Worm (Caenorhabditis elegans) whole organism, L4 larva: ENCODE measurements around the gene mlt-11.

Experiments used
- F49E8.2 ChIP-seq: sonication (generic microtip); optimal IDR thresholded peaks from 2 replicates; lab custom pipeline; 2016; ENCODE audit warnings: missing compliant biosample characterization, mild to moderate bottlenecking, missing genetic modification characterization, borderline replicate concordance
- R02D3.7 ChIP-seq: fragments of 150-350 bp; sonication (generic microtip); optimal IDR thresholded peaks from 3 replicates; lab custom pipeline; 2014; ENCODE audit warnings: missing biosample characterization, missing genetic modification characterization
- T20F7.1 ChIP-seq: fragments of 200-800 bp; sonication (Bioruptor generic); optimal IDR thresholded peaks from 2 replicates; lab custom pipeline; 2018; ENCODE audit warnings: mild to moderate bottlenecking, missing genetic modification characterization, missing compliant biosample characterization
- T26A8.4 ChIP-seq: fragments of 200-800 bp; sonication (Bioruptor generic); IDR thresholded peaks from 2 replicates; pipeline ENCODE4 v1.3.6; 2022; ENCODE audit warnings: missing genetic modification characterization, missing compliant biosample characterization
- Y105C5A.15 ChIP-seq: fragments of 200-800 bp; sonication (Bioruptor generic); IDR thresholded peaks from 2 replicates; pipeline ENCODE4 v1.3.6; 2022; ENCODE audit warnings: missing genetic modification characterization, missing compliant biosample characterization
- Y48G9A.11 ChIP-seq: fragments of 200-800 bp; sonication (Bioruptor generic); IDR thresholded peaks from 2 replicates; pipeline ENCODE4 v1.3.6; 2022; ENCODE audit warnings: missing genetic modification reagents, missing genetic modification characterization, missing compliant biosample characterization
- Y75B8A.6 ChIP-seq: fragments of 200-800 bp; sonication (Bioruptor generic); IDR thresholded peaks from 2 replicates; pipeline ENCODE4 v1.3.6; 2022; ENCODE audit warnings: missing genetic modification reagents, missing genetic modification characterization, missing compliant biosample characterization
- ZK546.5 ChIP-seq, 2 experiments: sonication (generic microtip); optimal IDR thresholded peaks; 2 replicates each; lab custom pipeline; 2017; ENCODE audit warnings: missing biosample characterization in 2 of 2, missing genetic modification characterization in 2 of 2
- aha-1 ChIP-seq: fragments of 150-350 bp; peaks from one replicate; lab custom pipeline; 2014; ENCODE audit warnings: missing biosample characterization, missing genetic modification characterization
- aly-2 ChIP-seq: sonication (generic microtip); optimal IDR thresholded peaks from 2 replicates; lab custom pipeline; 2018; ENCODE audit warnings: missing biosample characterization, missing genetic modification characterization
- ama-1 ChIP-seq: fragments of 150-350 bp; optimal IDR thresholded peaks from 2 replicates; lab custom pipeline; 2014; ENCODE audit warnings: inconsistent platforms, mixed read lengths
- ceh-28 ChIP-seq: fragments of 150-350 bp; optimal IDR thresholded peaks from 2 replicates; lab custom pipeline; 2014; ENCODE audit warnings: missing biosample characterization, missing genetic modification reagents, missing genetic modification characterization
- ces-1 ChIP-seq: fragments of 150-350 bp; sonication (generic microtip); optimal IDR thresholded peaks from 4 replicates; lab custom pipeline; 2014; ENCODE audit warnings: missing biosample characterization, missing genetic modification reagents, missing genetic modification characterization
- daf-12 ChIP-seq: fragments of 150-350 bp; optimal IDR thresholded peaks from 2 replicates; lab custom pipeline; 2014; ENCODE audit warnings: missing biosample characterization, missing genetic modification reagents, missing genetic modification characterization
- daf-16 ChIP-seq, 3 experiments: sonication (generic microtip); optimal IDR thresholded peaks; 2 replicates each; lab custom pipeline; 2016 to 2017; ENCODE audit warnings: missing genetic modification characterization in 3 of 3, missing genetic modification reagents in 3 of 3, mild to moderate bottlenecking in 2 of 3, missing compliant biosample characterization in 2 of 3, missing biosample characterization in 1 of 3, moderate library complexity in 1 of 3
- daf-19 ChIP-seq: fragments of 200-800 bp; sonication (Bioruptor generic); conservative IDR thresholded peaks from 2 replicates; pipeline ENCODE4 v1.3.6; 2022; ENCODE audit warnings: missing genetic modification characterization, missing compliant biosample characterization
- dmd-6 ChIP-seq: fragments of 200-800 bp; sonication (Bioruptor generic); IDR thresholded peaks from 2 replicates; pipeline ENCODE4 v1.3.6; 2022; ENCODE audit warnings: missing genetic modification reagents, missing genetic modification characterization, missing compliant biosample characterization
- dpl-1 ChIP-seq: fragments of 150-350 bp; optimal IDR thresholded peaks from 2 replicates; lab custom pipeline; 2014; ENCODE audit warnings: missing biosample characterization, missing genetic modification reagents, missing genetic modification characterization
- duxl-1 ChIP-seq: sonication (generic microtip); optimal IDR thresholded peaks from 2 replicates; lab custom pipeline; 2016; ENCODE audit warnings: mild to moderate bottlenecking, missing genetic modification characterization, moderate library complexity, missing compliant biosample characterization; ENCODE audit not compliant: poor library complexity
- dve-1 ChIP-seq: sonication (generic microtip); optimal IDR thresholded peaks from 2 replicates; lab custom pipeline; 2017; ENCODE audit warnings: antibody characterized with exemption, mild to moderate bottlenecking, missing genetic modification characterization, missing compliant biosample characterization; ENCODE audit not compliant: insufficient read depth
- hif-1 ChIP-seq, 2 experiments: sonication (generic microtip); optimal IDR thresholded peaks; 2 replicates each; lab custom pipeline; 2016 to 2017; ENCODE audit warnings: missing compliant biosample characterization in 2 of 2, missing genetic modification characterization in 2 of 2, missing genetic modification reagents in 2 of 2, missing genotype in 2 of 2, mild to moderate bottlenecking in 1 of 2
- hlh-30 ChIP-seq: sonication (generic microtip); optimal IDR thresholded peaks from 2 replicates; lab custom pipeline; 2017; ENCODE audit warnings: antibody characterized with exemption, mild to moderate bottlenecking, missing genetic modification characterization, missing compliant biosample characterization; ENCODE audit not compliant: insufficient read depth
- jun-1 ChIP-seq: fragments of 150-350 bp; optimal IDR thresholded peaks from 2 replicates; lab custom pipeline; 2014; ENCODE audit warnings: missing biosample characterization, missing genetic modification reagents, missing genetic modification characterization
- lim-7 ChIP-seq: fragments of 200-800 bp; sonication (Bioruptor generic); IDR thresholded peaks from 2 replicates; pipeline ENCODE4 v1.3.6; 2022; ENCODE audit warnings: missing genetic modification characterization, missing compliant biosample characterization
- lin-1 ChIP-seq: fragments of 200-800 bp; sonication (Bioruptor generic); IDR thresholded peaks from 2 replicates; pipeline ENCODE4 v1.3.6; 2022; ENCODE audit warnings: missing genetic modification reagents, missing genetic modification characterization, missing compliant biosample characterization
- lin-15B ChIP-seq: fragments of 150-350 bp; sonication (generic microtip); optimal IDR thresholded peaks from 3 replicates; lab custom pipeline; 2014; ENCODE audit warnings: missing biosample characterization, missing genetic modification characterization
- lin-38 ChIP-seq: fragments of 200-800 bp; sonication (Bioruptor generic); IDR thresholded peaks from 2 replicates; pipeline ENCODE4 v1.3.6; 2022; ENCODE audit warnings: missing genetic modification reagents, missing genetic modification characterization, missing compliant biosample characterization
- lin-39 ChIP-seq: fragments of 150-350 bp; optimal IDR thresholded peaks from 2 replicates; lab custom pipeline; 2014; ENCODE audit warnings: missing biosample characterization, missing genetic modification reagents, missing genetic modification characterization
- lir-3 ChIP-seq: sonication (generic microtip); optimal IDR thresholded peaks from 2 replicates; lab custom pipeline; 2016; ENCODE audit warnings: mild to moderate bottlenecking, missing genetic modification characterization, missing compliant biosample characterization
- mdt-29 ChIP-seq: fragments of 200-800 bp; sonication (Bioruptor generic); IDR thresholded peaks from 2 replicates; pipeline ENCODE4 v1.3.6; 2022; ENCODE audit warnings: missing genetic modification reagents, missing genetic modification characterization, missing compliant biosample characterization
- mep-1 ChIP-seq: fragments of 150-350 bp; sonication (generic microtip); optimal IDR thresholded peaks from 3 replicates; lab custom pipeline; 2014; ENCODE audit warnings: missing biosample characterization, missing genetic modification characterization
- nhr-11 ChIP-seq: fragments of 150-350 bp; optimal IDR thresholded peaks from 2 replicates; lab custom pipeline; 2014; ENCODE audit warnings: missing biosample characterization, missing genetic modification characterization
- nhr-28 ChIP-seq: fragments of 150-350 bp; optimal IDR thresholded peaks from 2 replicates; lab custom pipeline; 2014; ENCODE audit warnings: missing biosample characterization, missing genetic modification characterization
- nhr-6 ChIP-seq: fragments of 150-350 bp; optimal IDR thresholded peaks from 2 replicates; lab custom pipeline; 2014; ENCODE audit warnings: missing biosample characterization, missing genetic modification characterization
- nhr-77 ChIP-seq: fragments of 150-350 bp; optimal IDR thresholded peaks from 2 replicates; lab custom pipeline; 2014; ENCODE audit warnings: missing biosample characterization, missing genetic modification characterization
- pha-4 ChIP-seq, 2 experiments: fragments of 150-350 bp in 1 of 2; fragments of 200-800 bp in 1 of 2; sonication (Bioruptor generic) in 1 of 2; IDR thresholded peaks in 1 of 2; optimal IDR thresholded peaks in 1 of 2; 2 replicates each; pipeline versions ENCODE4 v1.3.6 to Lab custom; 2014 to 2022; ENCODE audit warnings: missing genetic modification characterization in 2 of 2, missing genetic modification reagents in 2 of 2, missing biosample characterization in 1 of 2, missing compliant biosample characterization in 1 of 2
- pqm-1 ChIP-seq: sonication (generic microtip); optimal IDR thresholded peaks from 2 replicates; lab custom pipeline; 2017; ENCODE audit warnings: missing biosample characterization, missing genetic modification characterization
- rbr-2 ChIP-seq: sonication (generic microtip); optimal IDR thresholded peaks from 2 replicates; lab custom pipeline; 2016; ENCODE audit warnings: missing genotype, missing genetic modification characterization, missing compliant biosample characterization
- set-16 ChIP-seq: fragments of 200-800 bp; sonication (Bioruptor generic); IDR thresholded peaks from 2 replicates; pipeline ENCODE4 v1.3.6; 2022; ENCODE audit warnings: missing genetic modification reagents, missing genetic modification characterization, missing compliant biosample characterization
- snpc-4 ChIP-seq: fragments of 150-350 bp; optimal IDR thresholded peaks from 2 replicates; lab custom pipeline; 2014; ENCODE audit warnings: missing biosample characterization, missing genetic modification characterization
- spr-3 ChIP-seq: fragments of 200-800 bp; sonication (Bioruptor generic); optimal IDR thresholded peaks from 2 replicates; lab custom pipeline; 2018; ENCODE audit warnings: mild to moderate bottlenecking, missing genetic modification characterization, missing compliant biosample characterization
- unc-130 ChIP-seq: sonication (generic microtip); optimal IDR thresholded peaks from 2 replicates; lab custom pipeline; 2016; ENCODE audit warnings: missing genetic modification reagents, missing genetic modification characterization, missing compliant biosample characterization
- unc-39 ChIP-seq: sonication (generic microtip); optimal IDR thresholded peaks from 2 replicates; lab custom pipeline; 2017; ENCODE audit warnings: missing biosample characterization, missing genetic modification characterization
- vab-7 ChIP-seq: fragments of 200-800 bp; sonication (Bioruptor generic); IDR thresholded peaks from 2 replicates; pipeline ENCODE4 v1.3.6; 2022; ENCODE audit warnings: missing genetic modification reagents, missing genetic modification characterization, missing compliant biosample characterization
- zip-2 ChIP-seq: fragments of 150-350 bp; optimal IDR thresholded peaks from 2 replicates; lab custom pipeline; 2014; ENCODE audit warnings: missing biosample characterization, missing genetic modification characterization

Gene mlt-11

DNA sequence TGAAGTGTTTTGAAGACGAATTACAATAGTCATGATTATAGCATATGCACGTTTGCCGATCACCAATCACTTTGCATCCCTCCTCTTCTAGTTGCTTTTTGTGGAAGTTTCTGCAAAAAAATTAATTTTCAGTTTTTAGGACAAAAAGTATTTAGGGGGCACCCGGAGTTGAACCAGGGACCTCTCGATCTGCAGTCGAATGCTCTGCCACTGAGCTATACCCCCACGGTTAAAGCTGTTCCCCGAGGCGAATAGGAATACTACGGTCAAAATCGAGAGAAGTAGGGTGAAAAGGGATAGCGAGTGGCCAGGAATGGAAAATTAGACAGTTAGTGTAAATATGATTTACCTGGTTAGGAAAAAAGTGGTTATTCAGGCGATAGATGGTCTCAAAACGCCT is 27.0 kb downstream of the mlt-11 start (continued):
- peak; percentile 81 for TF ChIP-seq lin-1
- peak; percentile 2 for TF ChIP-seq nhr-77 (tag; lab: Kevin White, UChicago)
- no peak for TF ChIP-seq lin-15B (tag; lab: Kevin White, UChicago)
- TF ChIP-seq unc-130 (GFP tag; lab: Kevin White, UChicago): no peak

DNA sequence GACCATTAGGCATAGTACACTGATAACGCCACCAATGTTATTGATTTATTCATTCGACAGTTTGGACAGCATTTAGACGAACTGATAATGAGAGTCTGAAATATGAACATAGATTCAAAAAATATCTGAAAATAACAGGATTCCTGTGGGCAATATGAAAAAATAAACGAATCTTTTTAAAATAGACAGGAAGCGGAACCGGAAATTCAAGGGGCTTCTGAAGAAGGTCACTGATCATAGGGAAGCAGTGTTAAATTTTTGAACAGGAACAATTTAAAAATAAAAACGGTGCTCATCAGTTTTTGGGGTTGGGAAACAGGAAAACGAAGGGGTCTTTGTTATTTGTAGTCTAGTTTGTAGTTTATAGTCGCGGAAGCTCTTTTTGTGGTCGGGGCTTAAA is 31.3 kb downstream of the mlt-11 start, which contains the start of gene F53F8.7:
Gene F53F8.7, minus strand, starts transcription at position 101 of the 400 bp plus-strand sequence.
- TF ChIP-seq aha-1 (tag; lab: Kevin White, UChicago) (peak; percentile 42), T20F7.1 (GFP tag; lab: Kevin White, UChicago) (no peak), mdt-29 (no peak)
- TF ChIP-seq, all 104 proteins: peak for 1

DNA sequence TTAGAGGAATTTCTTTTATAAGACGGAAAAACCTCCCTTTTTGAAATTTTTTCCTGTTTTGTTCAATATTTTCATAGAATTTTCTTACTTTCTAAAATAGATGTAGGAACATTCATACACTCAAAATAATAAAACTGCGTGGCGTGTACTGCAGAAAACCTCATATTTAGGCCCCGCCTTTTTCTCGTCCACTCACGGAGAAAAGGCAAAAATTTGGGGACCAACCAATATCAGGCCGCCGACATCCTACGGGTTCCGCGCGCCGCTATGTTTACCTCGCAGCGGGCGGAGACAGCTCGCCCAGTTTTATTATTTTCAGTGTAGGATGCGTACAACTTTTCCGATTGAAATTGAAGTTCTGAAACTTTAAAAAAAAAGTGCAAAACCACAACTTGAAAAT is 31.8 kb downstream of the mlt-11 start:
- TF ChIP-seq Y48G9A.11 (GFP tag; lab: Robert Waterston, UW) (peak; percentile 9; the same call in 1 of the 2 replicates), F49E8.2 (tag; lab: Kevin White, UChicago) (peak; percentile 18), snpc-4 (tag; lab: Kevin White, UChicago) (peak; percentile 23)

DNA sequence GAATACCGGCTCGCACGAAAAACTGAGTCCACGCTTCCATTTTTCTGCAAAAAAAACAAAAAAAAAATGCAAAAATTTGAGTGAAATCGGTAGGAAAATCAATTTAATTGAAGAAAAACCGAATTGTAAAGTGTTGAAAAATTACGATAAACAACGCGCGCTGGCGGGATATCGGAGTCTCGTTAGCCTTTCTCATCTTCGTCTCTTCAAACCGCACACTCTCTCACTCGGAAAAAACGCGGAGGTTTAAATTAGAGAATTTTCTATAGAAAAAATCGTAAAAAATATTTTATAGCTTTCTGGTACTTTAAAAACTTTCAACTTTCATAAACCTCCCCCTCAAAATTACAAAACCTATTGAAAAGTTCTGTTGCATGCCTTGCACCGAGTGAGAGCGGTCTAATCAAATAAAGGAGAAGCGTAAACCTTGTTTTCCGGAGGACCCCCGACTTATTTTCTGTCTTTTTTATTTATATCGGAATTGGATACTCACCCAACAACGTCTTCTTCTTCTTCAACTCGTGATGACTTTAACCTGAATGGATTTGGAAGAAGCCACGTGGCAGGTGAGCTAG is 37.1 kb downstream of the mlt-11 start, which contains the start of the genes F53F8.5 and F53F8.6:
Gene F53F8.5, minus strand, starts transcription at position 52 of the 575 bp plus-strand sequence.
Gene F53F8.6, plus strand, starts transcription at position 230 of the 575 bp plus-strand sequence.
- no peak for TF ChIP-seq daf-19 (GFP tag; lab: Robert Waterston, UW)
- TF ChIP-seq rbr-2 (tag; lab: Kevin White, UChicago): no peak
- TF ChIP-seq lin-39: no peak
- TF ChIP-seq Y75B8A.6: no peak
- TF ChIP-seq ama-1: no peak
- TF ChIP-seq unc-39 (tag; lab: Kevin White, UChicago): no peak
- TF ChIP-seq mdt-29: no peak
- peak; percentile 27 for TF ChIP-seq mep-1 (tag; lab: Kevin White, UChicago)
- TF ChIP-seq dpl-1 (GFP tag; lab: Kevin White, UChicago): peak; percentile 85
- TF ChIP-seq Y105C5A.15: no peak
- no peak for TF ChIP-seq zip-2
- no peak for TF ChIP-seq duxl-1 (tag; lab: Kevin White, UChicago)
- no peak for TF ChIP-seq lim-7 (GFP tag; lab: Robert Waterston, UW)
- no peak for TF ChIP-seq ceh-28 (tag; lab: Kevin White, UChicago)
- no peak for TF ChIP-seq vab-7 (GFP tag; lab: Robert Waterston, UW)
- no peak for TF ChIP-seq daf-16 (GFP tag; optimal IDR thresholded peaks at IDR 0.05; lab: Kevin White, UChicago)
- no peak for TF ChIP-seq daf-16 (tag; optimal IDR thresholded peaks at IDR 0.05; lab: Kevin White, UChicago)
- TF ChIP-seq set-16: no peak
- TF ChIP-seq pqm-1 (tag; lab: Kevin White, UChicago): no peak
- peak; percentile 46 for TF ChIP-seq hlh-30 (tag; lab: Kevin White, UChicago)
- TF ChIP-seq nhr-6 (tag; lab: Kevin White, UChicago): peak; percentile 29
- TF ChIP-seq lir-3: no peak
- no peak for TF ChIP-seq spr-3 (GFP tag; lab: Kevin White, UChicago)
- no peak for TF ChIP-seq pha-4 (GFP tag; IDR thresholded peaks at IDR 0.05; lab: Robert Waterston, UW)
- TF ChIP-seq pha-4 (tag; optimal IDR thresholded peaks at IDR 0.05; lab: Kevin White, UChicago): no peak
- no peak for TF ChIP-seq T26A8.4 (GFP tag; lab: Robert Waterston, UW)
- TF ChIP-seq ces-1 (GFP tag; lab: Kevin White, UChicago): peak; percentile 12
- TF ChIP-seq hif-1 (tag; optimal IDR thresholded peaks at IDR 0.05; lab: Kevin White, UChicago): no peak
- TF ChIP-seq ZK546.5 (tag; optimal IDR thresholded peaks at IDR 0.05; lab: Kevin White, UChicago): no peak
- TF ChIP-seq lin-38 (GFP tag; lab: Robert Waterston, UW): peak; percentile 27; the same call in 1 of the 2 replicates
- no peak for TF ChIP-seq nhr-11 (tag; lab: Kevin White, UChicago)
- no peak for TF ChIP-seq aly-2 (tag; lab: Kevin White, UChicago)
- no peak for TF ChIP-seq daf-12 (tag; lab: Kevin White, UChicago)
- TF ChIP-seq jun-1 (tag; lab: Kevin White, UChicago): no peak
- no peak for TF ChIP-seq nhr-28 (tag; lab: Kevin White, UChicago)
- peak; percentile 53 for TF ChIP-seq dve-1
- no peak for TF ChIP-seq R02D3.7
- TF ChIP-seq dmd-6 (GFP tag; lab: Robert Waterston, UW): no peak
